Worm (Caenorhabditis elegans) whole organism, L4/young adult: ENCODE results near the gene C07E3.4.

Source experiments
- W03F9.2 ChIP-seq: fragments of 150-350 bp; optimal IDR thresholded peaks from 2 replicates; lab custom pipeline; 2014; ENCODE audit warnings: missing biosample characterization, missing genetic modification characterization
- him-1 ChIP-seq: sonication (generic microtip); optimal IDR thresholded peaks from 2 replicates; lab custom pipeline; 2016; ENCODE audit warnings: missing genotype, missing genetic modification reagents, missing genetic modification characterization, missing compliant biosample characterization

- TF ChIP-seq him-1 (tag; lab: Kevin White, UChicago) = no peak
- no peak for TF ChIP-seq W03F9.2 (tag; lab: Kevin White, UChicago)
These were observed 12.4 kb downstream of the C07E3.4 start for ce11 chrII:10373016-10373415.
